Fruit fly (Drosophila melanogaster): ENCODE data around the gene CG13901.

CG13901 gene

dm6 chr3L:801860-802462 lies 35.7 kb downstream of the CG13901 start (continued):
- TF ChIP-seq bsh (GFP tag; optimal IDR thresholded peaks at IDR 0.05) (peak; percentile 36 to 51), CG1529 (GFP tag; optimal IDR thresholded peaks at IDR 0.05) (no peak), vvl (GFP tag; IDR thresholded peaks at IDR 0.05) (peak; percentile 53), insv (GFP tag; optimal IDR thresholded peaks at IDR 0.05) (no peak), sob (GFP tag; IDR thresholded peaks at IDR 0.05) (peak; percentile 16; the same call in 1 of the 2 replicates), gem (tag; optimal IDR thresholded peaks at IDR 0.05) (peak; percentile 41), Ets97D (GFP tag; optimal IDR thresholded peaks at IDR 0.05) (no peak), CG18011 (GFP tag; optimal IDR thresholded peaks at IDR 0.05) (no peak), ci (GFP tag; IDR thresholded peaks at IDR 0.05) (no peak), GATAe (GFP tag; conservative IDR thresholded peaks at IDR 0.05) (no peak), prd (optimal IDR thresholded peaks at IDR 0.05) (no peak), prd (GFP tag; IDR thresholded peaks at IDR 0.05) (0 out of 3 replicates have a peak, but pooled peaks have one; percentile 13), nom (GFP tag; optimal IDR thresholded peaks at IDR 0.05) (peak; percentile 3), CG10979 (tag; optimal IDR thresholded peaks at IDR 0.05) (peak; percentile 34), sens (GFP tag) (peak; percentile 59), CG8290 (GFP tag; optimal IDR thresholded peaks at IDR 0.05) (no peak), CG8290 (tag; optimal IDR thresholded peaks at IDR 0.05) (peak in 1 of 2 experiments; percentile 14), CG17328 (GFP tag; IDR thresholded peaks at IDR 0.05) (0 out of 2 replicates have a peak, but pooled peaks have one; percentile 17), dmrt11E (tag; optimal IDR thresholded peaks at IDR 0.05) (peak; percentile 46), CG16815 (GFP tag; optimal IDR thresholded peaks at IDR 0.05) (no peak), ssp (GFP tag; IDR thresholded peaks at IDR 0.05) (no peak), PHDP (tag; optimal IDR thresholded peaks at IDR 0.05) (peak; percentile 4), CG8478 (optimal IDR thresholded peaks at IDR 0.05) (no peak), Blimp-1 (GFP tag; optimal IDR thresholded peaks at IDR 0.05) (peak; percentile 45), CG2712 (tag; optimal IDR thresholded peaks at IDR 0.05) (peak; percentile 5), lmd (GFP tag; IDR thresholded peaks at IDR 0.05) (0 out of 2 replicates have a peak, but pooled peaks have one; percentile 13), CG1603 (tag; optimal IDR thresholded peaks at IDR 0.05) (peak; percentile 43), HLH3B (GFP tag; IDR thresholded peaks at IDR 0.05) (no peak), Camta (GFP tag; optimal IDR thresholded peaks at IDR 0.05) (no peak), da (GFP tag; optimal IDR thresholded peaks at IDR 0.05) (no peak), Ssrp (tag; optimal IDR thresholded peaks at IDR 0.05) (peak; percentile 18), emc (GFP tag; optimal IDR thresholded peaks at IDR 0.05) (no peak), dmrt99B (tag; optimal IDR thresholded peaks at IDR 0.05) (peak; percentile 21), CG4820 (GFP tag; optimal IDR thresholded peaks at IDR 0.05) (peak; percentile 17), CG9215 (GFP tag; IDR thresholded peaks at IDR 0.05) (no peak), run (tag; optimal IDR thresholded peaks at IDR 0.05) (no peak), lbe (GFP tag; optimal IDR thresholded peaks at IDR 0.05) (peak; percentile 50), Med (GFP tag) (peak; percentile 80), pb (GFP tag; optimal IDR thresholded peaks at IDR 0.05) (no peak), CG12769 (tag; optimal IDR thresholded peaks at IDR 0.05) (peak; percentile 2), CG30403 (GFP tag; optimal IDR thresholded peaks at IDR 0.05) (no peak), tap (tag; optimal IDR thresholded peaks at IDR 0.05) (peak; percentile 54), CG12219 (GFP tag; optimal IDR thresholded peaks at IDR 0.05) (peak; percentile 3), Rfx (GFP tag; IDR thresholded peaks at IDR 0.05) (no peak), Drgx (GFP tag; IDR thresholded peaks at IDR 0.05) (peak; percentile 64), CG32767 (GFP tag; IDR thresholded peaks at IDR 0.05) (0 out of 2 replicates have a peak, but pooled peaks have one; percentile 36), CG14710 (tag; optimal IDR thresholded peaks at IDR 0.05) (peak; percentile 0), Hr3 (GFP tag; optimal IDR thresholded peaks at IDR 0.05) (no peak), Ravus (GFP tag; IDR thresholded peaks at IDR 0.05) (no peak), row (GFP tag; IDR thresholded peaks at IDR 0.05) (peak; percentile 13; the same call in 1 of the 3 replicates), CG6689 (GFP tag; IDR thresholded peaks at IDR 0.05) (0 out of 2 replicates have a peak, but pooled peaks have one; percentile 11)

Measured in whole organism, embryonic.